Fruit fly (Drosophila melanogaster) whole organism, larva: ENCODE results near the gene Osi10a.

Source experiments
- noc ChIP-seq: fragments of 200-800 bp; sonication (Bioruptor generic); optimal IDR thresholded peaks from 3 replicates; lab custom pipeline; 2019; ENCODE audit warnings: missing biosample characterization, mild to moderate bottlenecking, missing genetic modification characterization, moderate library complexity

Osi10a gene

DNA sequence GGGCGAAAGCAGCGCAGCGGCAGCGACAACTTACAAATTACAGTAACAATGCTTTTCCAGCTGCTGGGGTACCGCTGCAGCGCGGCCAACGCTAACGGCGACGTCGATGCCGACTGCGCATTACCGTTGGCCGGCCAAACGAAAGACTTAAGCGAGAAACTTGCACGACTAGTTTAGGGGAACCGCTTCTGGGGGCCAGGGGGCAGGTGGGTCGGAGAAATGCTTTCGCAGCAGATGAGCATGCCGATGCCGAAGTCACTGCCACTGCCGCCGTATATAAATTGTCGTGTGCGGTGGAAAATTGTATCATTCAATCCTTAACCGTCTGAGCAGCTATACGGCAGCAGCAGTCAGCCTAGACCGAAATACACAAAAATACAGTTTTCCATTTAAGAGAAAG lies 15.1 kb upstream of the Osi10a start, which contains the start of gene Osi7:
Gene Osi7 (plus strand): TSS at position 301 of the 400 bp plus-strand sequence.
- no peak for TF ChIP-seq noc

dm6 chr3R:6252809-6253208 lies 10.9 kb upstream of the Osi10a start:
- no peak for TF ChIP-seq noc

- TF ChIP-seq noc, result no peak
Observed at dm6 chr3R:6254438-6254837, 9.3 kb upstream of the Osi10a start.

DNA sequence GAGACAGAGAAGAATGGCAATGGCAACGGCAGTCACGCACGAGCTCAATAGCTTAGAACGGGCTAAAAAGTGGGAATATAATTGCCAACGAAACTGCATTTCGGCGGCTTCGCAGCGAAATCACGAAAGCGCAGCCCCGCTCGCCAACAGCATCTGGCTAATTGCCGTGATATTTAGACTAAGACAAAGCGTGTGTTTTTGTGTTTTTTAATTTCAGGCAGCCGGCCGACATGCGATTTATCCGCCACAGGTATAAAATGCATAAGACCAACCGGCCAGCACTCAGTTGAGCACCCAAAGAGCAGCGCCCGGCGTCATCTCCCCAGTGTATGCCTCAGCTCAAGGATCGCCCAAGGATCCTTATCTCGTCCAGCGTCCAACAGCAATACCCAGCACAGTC lies 8.9 kb upstream of the Osi10a start, which contains the start of gene Osi8:
Gene Osi8 (plus strand): TSS at position 301 of the 400 bp plus-strand sequence.
- TF ChIP-seq noc, result no peak

DNA sequence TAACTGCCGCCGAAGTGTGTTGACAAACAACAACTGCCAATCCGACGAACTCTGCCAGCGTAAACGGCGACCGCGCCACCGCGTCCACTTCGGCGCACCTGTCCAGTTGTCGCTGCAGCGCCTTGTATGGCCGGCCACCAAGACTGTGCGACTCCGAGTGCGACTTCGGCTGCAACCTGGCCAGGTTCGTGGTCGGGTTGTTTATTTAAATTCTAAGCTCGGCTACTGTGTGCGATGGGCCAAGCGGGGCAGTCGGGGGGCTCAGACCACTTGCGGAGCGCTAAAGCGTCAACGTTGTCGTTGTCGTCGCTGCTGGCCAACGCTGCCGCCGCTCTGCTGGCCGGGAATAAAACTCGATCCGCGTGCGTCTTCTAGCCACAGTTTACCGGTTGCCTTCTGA lies 3.9 kb upstream of the Osi10a start, which contains the start of gene Osi9:
Gene Osi9 (plus strand): TSS at position 375 of the 400 bp plus-strand sequence.
- TF ChIP-seq noc, result no peak

DNA sequence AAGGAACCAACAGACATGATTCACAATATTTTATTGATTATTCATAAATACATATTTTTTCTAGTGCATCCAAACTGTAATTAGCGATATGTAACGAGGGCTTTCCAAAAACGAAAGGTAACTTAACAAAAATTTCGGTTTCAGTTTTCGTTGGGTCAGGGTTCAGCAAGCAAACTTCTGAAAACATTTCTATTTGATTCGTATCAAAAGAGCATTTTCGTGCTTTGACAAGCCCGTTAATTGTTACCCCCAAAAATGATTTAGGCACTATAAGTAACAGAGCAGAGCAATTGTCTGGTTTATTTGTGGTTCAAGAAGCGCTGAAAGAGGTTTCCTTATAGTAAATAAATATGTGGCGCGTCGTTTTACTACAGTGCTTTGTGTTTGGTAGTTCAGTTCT lies 2.1 kb downstream of the Osi10a start, which contains the start of gene Osi10b:
Gene Osi10b (plus strand): TSS at position 301 of the 400 bp plus-strand sequence.
- no peak for TF ChIP-seq noc

DNA sequence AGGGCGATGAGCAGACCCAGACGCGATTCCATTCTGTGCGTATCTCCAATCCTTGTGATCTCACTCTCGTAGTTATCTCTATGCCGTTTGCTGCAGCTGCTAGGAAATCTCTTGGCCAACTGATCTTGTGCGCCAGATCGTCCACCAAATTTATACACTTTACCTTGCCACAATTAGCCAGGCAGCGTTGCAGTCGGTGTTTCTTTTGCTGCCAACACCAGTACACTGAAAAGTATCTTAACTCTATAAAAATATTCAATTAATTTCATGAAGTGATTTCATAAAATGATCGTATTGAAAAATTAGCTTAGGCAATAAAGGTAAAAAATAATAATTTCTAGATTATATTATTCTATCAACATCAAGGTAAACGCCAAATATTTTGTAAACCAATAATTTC lies 4.9 kb downstream of the Osi10a start, which contains the start of gene Osi11:
Gene Osi11 (minus strand): TSS at position 101 of the 400 bp plus-strand sequence.
- TF ChIP-seq noc, result no peak

DNA sequence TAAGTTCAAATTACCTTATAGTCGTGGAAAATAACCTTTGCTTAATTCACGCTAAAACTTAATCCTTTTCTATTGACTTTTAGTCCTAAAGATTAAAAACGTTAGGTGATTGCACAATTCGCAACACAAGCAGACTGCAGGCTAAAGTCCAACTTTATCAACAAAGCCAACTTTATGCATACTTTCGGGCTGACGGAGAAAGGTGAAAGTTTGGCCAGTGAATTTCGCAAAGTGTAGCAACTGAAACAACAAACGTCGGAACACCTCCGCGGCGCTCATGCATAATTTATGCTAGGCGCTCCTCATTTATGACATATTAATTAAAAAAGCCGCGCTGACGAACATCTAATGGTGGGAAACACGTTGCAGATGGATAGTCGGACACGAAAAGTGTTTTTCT lies 6.2 kb downstream of the Osi10a start:
- no peak for TF ChIP-seq noc

DNA sequence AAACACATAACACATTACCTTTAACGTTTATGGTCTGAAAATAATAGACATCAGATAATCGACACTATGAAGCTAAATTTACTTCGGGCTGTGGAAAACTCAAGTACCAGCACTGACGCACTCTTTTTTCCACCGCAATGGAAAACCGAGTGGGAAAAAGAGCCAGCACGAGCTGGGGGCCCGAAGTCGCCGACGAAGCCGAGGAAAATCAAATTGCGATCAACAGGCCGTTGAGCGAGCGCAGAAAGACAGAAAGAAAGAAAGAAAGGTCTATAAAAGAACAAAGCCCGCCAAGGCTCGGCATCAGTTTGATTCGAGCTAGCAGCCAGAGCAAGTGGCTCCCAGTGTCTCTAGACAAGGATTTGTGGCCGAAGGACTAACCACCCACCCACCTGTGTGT lies 14.5 kb downstream of the Osi10a start, which contains the start of gene Osi12:
Gene Osi12 (plus strand): TSS at position 301 of the 400 bp plus-strand sequence.
- no peak for TF ChIP-seq noc

dm6 chr3R:6285100-6285499 lies 21.3 kb downstream of the Osi10a start, which contains the start of gene CG15597:
Gene CG15597 (minus strand): TSS chr3R:6285200.
- no peak for TF ChIP-seq noc

DNA sequence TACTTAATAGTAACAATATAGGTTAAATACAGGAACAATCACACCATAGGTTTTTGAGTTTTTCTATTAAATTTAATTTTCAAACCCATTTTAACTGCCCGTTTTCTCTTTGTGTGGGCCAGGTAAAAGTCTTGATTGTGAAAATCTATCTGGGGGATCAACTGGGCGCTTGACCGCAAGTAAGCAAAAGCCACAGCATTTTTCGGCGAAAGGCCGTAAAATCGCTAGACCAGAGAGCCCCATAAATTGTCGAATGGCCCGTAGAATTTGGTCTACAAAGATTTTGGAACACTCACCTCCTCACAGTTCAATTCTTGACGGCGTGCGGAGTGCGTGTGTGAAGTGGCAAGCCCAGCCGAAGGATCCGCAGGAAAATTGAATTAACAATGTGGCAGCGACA lies 23.7 kb downstream of the Osi10a start, which contains the start of gene CG15594:
Gene CG15594 (plus strand): TSS at position 301 of the 400 bp plus-strand sequence.
- TF ChIP-seq noc, result no peak

- TF ChIP-seq noc, result no peak
Observed at dm6 chr3R:6290289-6290688, 26.5 kb downstream of the Osi10a start.

dm6 chr3R:6291437-6291836 lies 27.7 kb downstream of the Osi10a start, which contains the start of gene Osi13:
Gene Osi13 (plus strand): TSS chr3R:6291737.
- no peak for TF ChIP-seq noc

- no peak for TF ChIP-seq noc
Observed at dm6 chr3R:6294046-6294445, 30.3 kb downstream of the Osi10a start.

dm6 chr3R:6297164-6297563 lies 33.4 kb downstream of the Osi10a start:
- no peak for TF ChIP-seq noc

- TF ChIP-seq noc, result no peak
Observed at dm6 chr3R:6298828-6299227, 35.1 kb downstream of the Osi10a start, which contains the start of gene Osi14. Gene Osi14 (plus strand): TSS chr3R:6299128.

dm6 chr3R:6301257-6301839 lies 37.6 kb downstream of the Osi10a start, which contains the start of gene Osi15:
Gene Osi15 (plus strand): TSS chr3R:6301804.
- TF ChIP-seq noc, result no peak

dm6 chr3R:6303738-6304137 lies 40.0 kb downstream of the Osi10a start, which contains the start of gene CG46396:
Gene CG46396 (plus strand): TSS chr3R:6304038.
- no peak for TF ChIP-seq noc
